Worm (Caenorhabditis elegans): ENCODE measurements around the gene gst-3.

Gene gst-3

DNA sequence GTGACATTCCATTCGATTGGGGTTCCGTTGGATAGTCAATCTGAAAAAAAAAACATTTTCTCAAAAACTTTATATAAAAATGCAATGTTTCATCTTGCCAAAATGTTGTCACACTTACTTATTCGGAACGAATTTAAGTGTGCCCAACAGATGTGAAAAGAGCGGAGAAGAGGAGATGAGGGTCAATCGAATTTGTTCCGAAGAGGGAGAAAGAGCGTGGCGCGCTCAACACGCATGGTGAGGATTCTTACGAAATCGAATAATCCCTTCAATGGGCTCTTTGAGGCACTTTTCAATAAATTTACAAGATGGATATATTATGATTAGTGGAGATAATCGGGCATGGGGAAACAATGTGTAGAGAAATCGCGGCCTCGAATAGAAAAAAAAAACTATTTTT is 30.8 kb upstream of the gst-3 start:
- TF ChIP-seq F26F4.8 (GFP tag; conservative IDR thresholded peaks at IDR 0.05) (no peak), F49E8.2 (tag; optimal IDR thresholded peaks at IDR 0.05; ENCODE audit: borderline replicate concordance) (no peak), unc-39 (tag; optimal IDR thresholded peaks at IDR 0.05) (no peak), ceh-28 (tag; optimal IDR thresholded peaks at IDR 0.05) (no peak), tag-97 (GFP tag; IDR thresholded peaks at IDR 0.05) (no peak), mes-2 (tag; optimal IDR thresholded peaks at IDR 0.05; ENCODE audit: poor library complexity, severe bottlenecking) (no peak), fkh-10 (GFP tag; optimal IDR thresholded peaks at IDR 0.05) (peak; percentile 79), mdl-1 (tag; optimal IDR thresholded peaks at IDR 0.05) (no peak), aha-1 (tag) (peak; percentile 20), egl-27 (tag; optimal IDR thresholded peaks at IDR 0.05) (no peak), ces-1 (GFP tag; optimal IDR thresholded peaks at IDR 0.05) (peak; percentile 92), lin-39 (tag; optimal IDR thresholded peaks at IDR 0.05) (no peak)

DNA sequence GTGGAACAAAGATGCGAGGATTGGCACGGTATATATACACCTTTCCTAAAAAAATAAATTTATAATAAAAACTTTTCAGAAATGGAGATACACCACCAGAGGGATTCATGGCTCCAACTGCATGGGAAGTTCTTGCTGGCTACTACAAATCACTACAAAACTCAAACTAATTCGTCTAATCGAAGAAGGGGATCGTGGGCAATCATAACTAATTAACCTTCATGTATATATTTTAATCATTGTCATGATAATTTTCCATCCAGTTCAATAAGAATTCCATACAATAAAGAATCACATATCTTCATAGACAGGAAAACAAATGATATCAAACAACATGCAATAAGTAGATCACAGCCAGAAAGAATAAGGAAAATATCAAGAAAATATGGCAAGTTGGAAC is 24.0 kb upstream of the gst-3 start:
- no peak for TF ChIP-seq ceh-20 (GFP tag; IDR thresholded peaks at IDR 0.05)
- TF ChIP-seq daf-19 (GFP tag; conservative IDR thresholded peaks at IDR 0.05), result no peak
- TF ChIP-seq tra-1 (GFP tag; IDR thresholded peaks at IDR 0.05), result no peak
- TF ChIP-seq lin-38 (GFP tag; IDR thresholded peaks at IDR 0.05), result peak; percentile 28; the same call in 1 of the 2 replicates

DNA sequence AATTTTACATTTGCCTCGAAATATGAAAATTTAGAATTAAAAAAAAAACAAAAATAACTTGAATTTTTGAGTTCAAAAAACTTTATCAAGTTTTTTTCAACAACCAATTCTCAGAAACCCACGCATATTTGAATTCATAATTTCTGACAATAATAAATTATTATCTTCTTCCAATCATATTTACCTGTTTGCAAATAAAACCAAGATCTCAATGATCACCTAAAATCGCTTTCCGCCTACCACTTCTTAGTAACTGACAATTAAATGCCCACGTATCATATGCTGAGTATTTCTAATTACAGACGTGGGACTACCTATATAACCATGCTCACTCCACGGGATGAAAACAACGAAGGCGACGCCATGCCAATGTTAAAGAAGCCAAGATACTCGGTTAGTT is 21.7 kb upstream of the gst-3 start, which contains the start of gene pps-1:
pps-1 (plus strand) TSS at position 301 of the 400 bp plus-strand sequence.
- TF ChIP-seq daf-19 (GFP tag; conservative IDR thresholded peaks at IDR 0.05) (0 out of 2 replicates have a peak, but pooled peaks have one; percentile 13), unc-130 (GFP tag; optimal IDR thresholded peaks at IDR 0.05) (no peak)

DNA sequence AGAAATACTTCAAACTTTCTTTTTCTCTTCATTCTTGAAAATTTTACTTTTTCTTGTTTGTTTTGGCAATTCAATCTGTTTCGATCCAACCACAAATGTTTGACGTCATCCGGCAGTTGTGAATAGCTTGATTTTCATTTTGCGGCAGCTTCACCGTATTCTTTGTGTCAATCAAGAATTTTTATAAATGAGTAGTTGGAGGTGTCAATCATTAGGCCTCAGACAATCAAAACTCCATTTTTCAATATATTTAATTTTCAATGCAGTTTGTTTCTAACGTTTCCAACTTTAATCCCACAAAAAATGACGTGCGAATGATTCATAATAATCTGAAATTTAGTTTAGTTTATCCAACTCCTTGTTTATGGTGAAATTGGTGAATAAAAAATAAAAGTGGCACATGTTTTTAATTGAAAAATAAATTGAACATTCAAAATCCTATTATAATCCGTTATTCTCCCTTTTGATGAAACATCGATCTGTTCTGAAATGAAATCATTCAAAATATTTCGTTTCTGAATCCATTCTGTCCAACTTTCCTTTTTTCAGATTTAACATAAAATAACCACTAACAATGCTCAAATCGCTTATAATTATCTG is 17.5 kb upstream of the gst-3 start, which contains the start of gene ttr-53:
ttr-53 (plus strand) TSS at position 550 of the 600 bp plus-strand sequence.
- TF ChIP-seq ceh-32 (tag; optimal IDR thresholded peaks at IDR 0.05; ENCODE audit: poor library complexity) (no peak), aha-1 (tag) (peak; percentile 30), mdl-1 (tag; optimal IDR thresholded peaks at IDR 0.05) (no peak), lim-7 (GFP tag; IDR thresholded peaks at IDR 0.05) (no peak), lin-15B (tag; optimal IDR thresholded peaks at IDR 0.05) (no peak), dmd-6 (GFP tag; IDR thresholded peaks at IDR 0.05) (0 out of 2 replicates have a peak, but pooled peaks have one; percentile 11)

DNA sequence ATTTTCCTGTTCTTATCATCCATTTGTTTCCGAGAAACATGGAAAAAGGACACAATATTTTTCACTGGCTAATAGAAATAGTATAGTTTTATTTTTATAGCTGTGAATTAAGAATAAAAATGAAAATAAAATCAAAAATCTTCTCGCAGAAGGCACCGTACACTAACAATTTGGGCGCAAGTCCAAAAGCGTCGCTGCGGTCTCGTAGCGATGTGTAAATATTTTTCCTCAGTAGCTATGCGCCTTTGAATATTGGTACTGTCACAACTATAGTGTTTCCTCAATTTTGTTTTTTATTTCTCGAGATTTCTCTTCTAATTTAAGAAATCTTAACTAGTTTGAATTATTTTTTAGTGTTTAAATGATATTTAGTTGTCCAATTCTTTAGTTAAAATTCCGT is 17.0 kb upstream of the gst-3 start:
- TF ChIP-seq snpc-1.2 (GFP tag; IDR thresholded peaks at IDR 0.05), result peak; percentile 63; the same call in 1 of the 2 replicates
- no peak for TF ChIP-seq mxl-3 (GFP tag; optimal IDR thresholded peaks at IDR 0.05)

DNA sequence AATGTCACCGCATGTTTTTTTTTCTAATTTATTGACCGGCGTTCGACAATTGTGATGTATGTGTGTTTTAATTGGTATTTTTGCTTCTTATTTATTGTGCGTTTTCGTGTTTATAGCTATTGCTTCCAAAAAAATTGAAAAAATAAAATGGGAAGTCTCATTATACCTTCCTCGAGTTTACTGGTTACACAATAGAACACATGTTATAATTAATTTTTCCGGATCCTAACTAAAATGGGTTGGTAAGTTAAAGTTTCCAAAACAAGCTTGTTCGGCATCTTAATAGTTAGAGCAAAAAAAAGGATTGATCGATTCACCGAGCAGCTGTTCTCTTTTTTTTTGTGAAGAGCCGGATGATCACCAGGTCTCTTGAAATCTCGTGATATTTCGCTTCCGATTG is 15.4 kb upstream of the gst-3 start, which contains the start of gene ttr-54:
ttr-54 (plus strand) TSS at position 301 of the 400 bp plus-strand sequence.
- peak; percentile 10 for TF ChIP-seq hlh-30 (tag; optimal IDR thresholded peaks at IDR 0.05; ENCODE audit: insufficient read depth)
- TF ChIP-seq lin-38 (GFP tag; IDR thresholded peaks at IDR 0.05), result no peak

DNA sequence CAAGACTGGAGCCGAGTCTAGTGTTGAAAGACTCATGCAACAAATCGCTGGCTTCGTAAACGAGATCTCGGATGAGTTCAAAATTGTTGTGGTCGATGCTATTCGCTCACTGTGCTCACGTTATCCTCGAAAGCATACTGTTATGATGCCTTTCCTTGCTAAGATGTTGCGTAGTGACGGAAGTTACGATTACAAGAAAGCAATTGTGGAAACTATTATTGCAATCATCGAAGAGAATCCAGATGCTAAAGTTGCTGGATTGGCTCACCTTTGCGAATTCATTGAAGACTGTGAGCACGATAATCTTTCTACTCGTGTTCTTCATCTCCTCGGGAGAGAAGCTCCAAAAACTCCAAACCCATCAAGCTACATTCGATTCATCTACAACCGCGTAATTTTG is 13.4 kb upstream of the gst-3 start:
- TF ChIP-seq zag-1 (tag; optimal IDR thresholded peaks at IDR 0.05), result no peak
- TF ChIP-seq tra-1 (GFP tag; IDR thresholded peaks at IDR 0.05), result no peak
- peak in 1 of 2 experiments; percentile 95 for TF ChIP-seq unc-62 (GFP tag; optimal IDR thresholded peaks at IDR 0.05 in 1 of 2)
- no peak for TF ChIP-seq unc-62 (tag; optimal IDR thresholded peaks at IDR 0.05)
- no peak for TF ChIP-seq madf-5 (GFP tag; IDR thresholded peaks at IDR 0.05)
- no peak for TF ChIP-seq mdl-1 (tag; optimal IDR thresholded peaks at IDR 0.05)
- no peak for TF ChIP-seq nhr-102 (tag; optimal IDR thresholded peaks at IDR 0.05)

Data from whole organism, L4 larva.